Fruit fly (Drosophila melanogaster) whole organism, pupa: ENCODE results near the gene Mcm7.

Experiments
- CG32121 ChIP-seq: fragments of 200-800 bp; sonication (Bioruptor generic); IDR thresholded peaks from 2 replicates; pipeline ENCODE4 v1.3.6; 2022; ENCODE audit warnings: missing biosample characterization, missing genetic modification characterization
- CG8301 ChIP-seq: fragments of 200-800 bp; sonication (Bioruptor generic); optimal IDR thresholded peaks from 2 replicates; lab custom pipeline; 2018; ENCODE audit warnings: missing biosample characterization, mild to moderate bottlenecking, missing genetic modification characterization

dm6 chr3L:8851950-8852349 is 39.4 kb upstream of the Mcm7 start:
- TF ChIP-seq CG32121: no peak
- no peak for TF ChIP-seq CG8301 (tag; lab: Kevin White, UChicago)
